Worm (Caenorhabditis elegans): ENCODE data around the gene dmd-8.

Gene dmd-8

ce11 chrV:381227-381950, 45.1 kb upstream of the dmd-8 start, which contains the start of gene ZK6.8 (continued):
- peak; percentile 83 for TF ChIP-seq blmp-1 (tag; optimal IDR thresholded peaks at IDR 0.05; ENCODE audit: insufficient read depth)
- TF ChIP-seq crh-2 (tag; optimal IDR thresholded peaks at IDR 0.05): no peak
- peak; percentile 22 for TF ChIP-seq fos-1 (tag; optimal IDR thresholded peaks at IDR 0.05)
- no peak for TF ChIP-seq nhr-6 (tag; optimal IDR thresholded peaks at IDR 0.05)
- no peak for TF ChIP-seq ztf-4 (tag; optimal IDR thresholded peaks at IDR 0.05)

- no peak for TF ChIP-seq sem-4 (tag; optimal IDR thresholded peaks at IDR 0.05)
- no peak for TF ChIP-seq mab-5 (tag; optimal IDR thresholded peaks at IDR 0.05)
Observed at ce11 chrV:380186-380585, 43.9 kb upstream of the dmd-8 start, which contains the start of gene mltn-8. Gene mltn-8, minus strand, starts transcription at chrV:380286.

- TF ChIP-seq zag-1 (tag; optimal IDR thresholded peaks at IDR 0.05) (no peak), fos-1 (tag; optimal IDR thresholded peaks at IDR 0.05) (peak; percentile 1), unc-55 (GFP tag; optimal IDR thresholded peaks at IDR 0.05) (no peak), C34F6.9 (tag; optimal IDR thresholded peaks at IDR 0.05) (no peak), nhr-6 (tag; optimal IDR thresholded peaks at IDR 0.05) (no peak), sma-9 (GFP tag; optimal IDR thresholded peaks at IDR 0.05) (peak; percentile 75), sma-9 (tag; optimal IDR thresholded peaks at IDR 0.05) (no peak), ztf-11 (tag; optimal IDR thresholded peaks at IDR 0.05) (no peak), snpc-4 (tag; optimal IDR thresholded peaks at IDR 0.05) (no peak), nhr-77 (tag; optimal IDR thresholded peaks at IDR 0.05) (no peak), nhr-25 (tag; optimal IDR thresholded peaks at IDR 0.05) (peak; percentile 40), R02D3.7 (tag; optimal IDR thresholded peaks at IDR 0.05) (no peak), nhr-21 (tag; optimal IDR thresholded peaks at IDR 0.05) (peak; percentile 31), lin-11 (tag; optimal IDR thresholded peaks at IDR 0.05) (no peak), dmd-4 (tag; optimal IDR thresholded peaks at IDR 0.05) (no peak), Y55F3AM.14 (GFP tag; optimal IDR thresholded peaks at IDR 0.05) (no peak), crh-2 (tag; optimal IDR thresholded peaks at IDR 0.05) (no peak)
Observed at ce11 chrV:378231-378630, 42.0 kb upstream of the dmd-8 start.

ce11 chrV:376790-377189, 40.5 kb upstream of the dmd-8 start:
- TF ChIP-seq fos-1 (tag; optimal IDR thresholded peaks at IDR 0.05): peak; percentile 55
- TF ChIP-seq ama-1 (optimal IDR thresholded peaks at IDR 0.05): no peak

- no peak for TF ChIP-seq mab-5 (tag; optimal IDR thresholded peaks at IDR 0.05)
- no peak for TF ChIP-seq nhr-12 (tag; optimal IDR thresholded peaks at IDR 0.05)
- TF ChIP-seq nhr-77 (tag; optimal IDR thresholded peaks at IDR 0.05): no peak
Observed at ce11 chrV:373192-373591, 36.9 kb upstream of the dmd-8 start.

ce11 chrV:370033-370432, 33.8 kb upstream of the dmd-8 start, which contains the start of gene mltn-7:
Gene mltn-7, plus strand, starts transcription at chrV:370333.
- TF ChIP-seq ZK546.5 (tag; optimal IDR thresholded peaks at IDR 0.05) (no peak), ztf-1 (GFP tag; conservative IDR thresholded peaks at IDR 0.05) (no peak), F13H6.1 (tag; optimal IDR thresholded peaks at IDR 0.05) (no peak), fos-1 (tag; optimal IDR thresholded peaks at IDR 0.05) (no peak), unc-55 (GFP tag; optimal IDR thresholded peaks at IDR 0.05) (no peak), elt-3 (tag; optimal IDR thresholded peaks at IDR 0.05) (no peak), ceh-82 (tag; optimal IDR thresholded peaks at IDR 0.05) (no peak), unc-39 (tag; optimal IDR thresholded peaks at IDR 0.05) (no peak), sma-9 (GFP tag; optimal IDR thresholded peaks at IDR 0.05) (no peak), sma-9 (tag; optimal IDR thresholded peaks at IDR 0.05) (no peak), sma-3 (GFP tag; optimal IDR thresholded peaks at IDR 0.05) (no peak), nhr-77 (tag; optimal IDR thresholded peaks at IDR 0.05) (no peak), nhr-129 (tag; optimal IDR thresholded peaks at IDR 0.05) (no peak), dmd-4 (tag; optimal IDR thresholded peaks at IDR 0.05) (no peak)

- TF ChIP-seq F13H6.1 (tag; optimal IDR thresholded peaks at IDR 0.05) (no peak), ztf-1 (GFP tag; conservative IDR thresholded peaks at IDR 0.05) (no peak), nhr-25 (tag; optimal IDR thresholded peaks at IDR 0.05) (no peak), nhr-12 (tag; optimal IDR thresholded peaks at IDR 0.05) (no peak), ZK546.5 (tag; optimal IDR thresholded peaks at IDR 0.05) (no peak), lin-11 (tag; optimal IDR thresholded peaks at IDR 0.05) (no peak), ama-1 (optimal IDR thresholded peaks at IDR 0.05) (no peak), nhr-129 (tag; optimal IDR thresholded peaks at IDR 0.05) (no peak), unc-62 (GFP tag; optimal IDR thresholded peaks at IDR 0.05) (no peak), unc-39 (tag; optimal IDR thresholded peaks at IDR 0.05) (no peak)
Observed at ce11 chrV:364650-365049, 28.4 kb upstream of the dmd-8 start, which contains the start of gene mltn-6. Gene mltn-6, plus strand, starts transcription at chrV:364950.
